Worm (Caenorhabditis elegans): ENCODE results near the gene C34E10.9.

Gene C34E10.9

ce11 chrIII:5258918-5259317 is 4.3 kb downstream of the C34E10.9 start, which contains the start of gene gop-2:
TSS of gene gop-2 (plus strand) at chrIII:5259023.
- no peak for TF ChIP-seq lir-3 (tag; optimal IDR thresholded peaks at IDR 0.05)
- peak in 1 of 2 experiments; percentile 92 for TF ChIP-seq unc-62 (GFP tag; optimal IDR thresholded peaks at IDR 0.05 in 1 of 2)
- TF ChIP-seq unc-62 (tag; optimal IDR thresholded peaks at IDR 0.05) = no peak
- no peak for TF ChIP-seq ZK546.5 (tag; optimal IDR thresholded peaks at IDR 0.05)
- TF ChIP-seq spr-3 (GFP tag; optimal IDR thresholded peaks at IDR 0.05) = no peak
- TF ChIP-seq ama-1 (optimal IDR thresholded peaks at IDR 0.05) = peak; percentile 24

- TF ChIP-seq T20F7.1 (GFP tag; optimal IDR thresholded peaks at IDR 0.05) (peak; percentile 88), daf-16 (GFP tag; optimal IDR thresholded peaks at IDR 0.05) (no peak), daf-16 (tag; optimal IDR thresholded peaks at IDR 0.05) (no peak)
These were observed 9.1 kb downstream of the C34E10.9 start, which contains the start of the genes sumv-1 and gop-1 for ce11 chrIII:5254108-5254507. TSS of gene sumv-1 (minus strand) at chrIII:5254187. TSS of gene gop-1 (plus strand) at chrIII:5254438.

ce11 chrIII:5248706-5249105 is 14.5 kb downstream of the C34E10.9 start:
- TF ChIP-seq unc-62 (GFP tag; optimal IDR thresholded peaks at IDR 0.05 in 1 of 2) = peak in 1 of 2 experiments; percentile 8
- TF ChIP-seq unc-62 (tag; optimal IDR thresholded peaks at IDR 0.05) = no peak
- TF ChIP-seq lin-39 (tag; optimal IDR thresholded peaks at IDR 0.05) = no peak

- TF ChIP-seq spr-3 (GFP tag; optimal IDR thresholded peaks at IDR 0.05) (no peak), nhr-237 (tag; optimal IDR thresholded peaks at IDR 0.05) (no peak), F49E8.2 (tag; optimal IDR thresholded peaks at IDR 0.05; ENCODE audit: borderline replicate concordance) (no peak), ceh-44 (GFP tag; IDR thresholded peaks at IDR 0.05) (no peak), ZK546.5 (tag; optimal IDR thresholded peaks at IDR 0.05) (no peak), duxl-1 (tag; optimal IDR thresholded peaks at IDR 0.05; ENCODE audit: poor library complexity) (no peak), daf-12 (tag; optimal IDR thresholded peaks at IDR 0.05) (no peak), jun-1 (tag; optimal IDR thresholded peaks at IDR 0.05) (no peak)
These were observed 18.1 kb downstream of the C34E10.9 start for ce11 chrIII:5245067-5245466.

ce11 chrIII:5244539-5244938 is 18.7 kb downstream of the C34E10.9 start, which contains the start of gene cnd-1:
TSS of gene cnd-1 (minus strand) at chrIII:5244639.
- TF ChIP-seq unc-62 (GFP tag; optimal IDR thresholded peaks at IDR 0.05 in 1 of 2) (peak in 1 of 2 experiments; percentile 58), unc-62 (tag; optimal IDR thresholded peaks at IDR 0.05) (no peak), egl-27 (tag; optimal IDR thresholded peaks at IDR 0.05) (no peak), ztf-7 (tag; optimal IDR thresholded peaks at IDR 0.05) (no peak)

ce11 chrIII:5241854-5242253 is 21.3 kb downstream of the C34E10.9 start:
- TF ChIP-seq nhr-10 (tag; optimal IDR thresholded peaks at IDR 0.05) (no peak), fkh-10 (GFP tag; optimal IDR thresholded peaks at IDR 0.05) (no peak), attf-4 (tag; optimal IDR thresholded peaks at IDR 0.05) (no peak), mdl-1 (tag; optimal IDR thresholded peaks at IDR 0.05) (no peak), zfp-3 (GFP tag; conservative IDR thresholded peaks at IDR 0.05) (no peak), saeg-2 (GFP tag; IDR thresholded peaks at IDR 0.05) (no peak), nhr-6 (tag; optimal IDR thresholded peaks at IDR 0.05) (no peak), lim-7 (GFP tag; IDR thresholded peaks at IDR 0.05) (no peak), unc-39 (tag; optimal IDR thresholded peaks at IDR 0.05) (no peak), daf-8 (GFP tag; IDR thresholded peaks at IDR 0.05) (no peak), ceh-44 (GFP tag; IDR thresholded peaks at IDR 0.05) (no peak)

- TF ChIP-seq ZK337.2 (GFP tag; IDR thresholded peaks at IDR 0.05) (no peak), lin-1 (GFP tag; IDR thresholded peaks at IDR 0.05) (no peak), zip-11 (GFP tag; IDR thresholded peaks at IDR 0.05) (no peak), mdt-29 (GFP tag; IDR thresholded peaks at IDR 0.05) (no peak), attf-4 (tag; optimal IDR thresholded peaks at IDR 0.05) (no peak), nhr-28 (tag; optimal IDR thresholded peaks at IDR 0.05) (peak; percentile 79)
These were observed 27.1 kb downstream of the C34E10.9 start, which contains the start of gene prx-10 for ce11 chrIII:5236104-5236503. TSS of gene prx-10 (plus strand) at chrIII:5236404.

Measured in whole organism, L4 larva.